Worm (Caenorhabditis elegans) whole organism, L1 larva: ENCODE data around the gene tomm-70.

Experiments used
- C04F5.9 ChIP-seq: sonication (generic microtip); optimal IDR thresholded peaks from 2 replicates; lab custom pipeline; 2016; ENCODE audit warnings: missing genetic modification characterization, missing compliant biosample characterization
- C16A3.4 ChIP-seq: fragments of 150-350 bp; optimal IDR thresholded peaks from 2 replicates; lab custom pipeline; 2014; ENCODE audit warnings: missing biosample characterization, missing genetic modification characterization
- C34B4.2 ChIP-seq: sonication (generic microtip); optimal IDR thresholded peaks from 2 replicates; lab custom pipeline; 2017; ENCODE audit warnings: mild to moderate bottlenecking, missing genetic modification characterization, missing compliant biosample characterization
- F16B12.6 ChIP-seq: fragments of 150-350 bp; optimal IDR thresholded peaks from 2 replicates; lab custom pipeline; 2014; ENCODE audit warnings: missing biosample characterization, missing genetic modification characterization
- alr-1 ChIP-seq: fragments of 200-800 bp; sonication (Bioruptor generic); optimal IDR thresholded peaks from 2 replicates; lab custom pipeline; 2018; ENCODE audit warnings: borderline replicate concordance, mild to moderate bottlenecking, missing genetic modification characterization, missing compliant biosample characterization
- aly-2 ChIP-seq: fragments of 150-350 bp; optimal IDR thresholded peaks from 2 replicates; lab custom pipeline; 2014; ENCODE audit warnings: missing biosample characterization, missing genetic modification characterization
- ceh-8 ChIP-seq: fragments of 200-800 bp; sonication (Bioruptor generic); optimal IDR thresholded peaks from 2 replicates; lab custom pipeline; 2018; ENCODE audit warnings: mild to moderate bottlenecking, missing genetic modification characterization, moderate library complexity, missing compliant biosample characterization
- ceh-88 ChIP-seq: fragments of 200-800 bp; sonication (Bioruptor generic); IDR thresholded peaks from 2 replicates; pipeline ENCODE4 v1.3.6; 2022; ENCODE audit warnings: missing genetic modification characterization, missing compliant biosample characterization
- dpl-1 ChIP-seq, 3 experiments: fragments of 150-350 bp in 2 of 3; sonication (generic microtip) in 1 of 3; optimal IDR thresholded peaks; 2 replicates each; lab custom pipeline; 2014 to 2017; ENCODE audit warnings: missing biosample characterization in 3 of 3, missing genetic modification characterization in 3 of 3, missing genetic modification reagents in 3 of 3
- efl-1 ChIP-seq, 4 experiments: fragments of 150-350 bp; optimal IDR thresholded peaks in 3 of 4; peaks in 1 of 4; 1 replicate in 1 of 4; 2 replicates in 3 of 4; lab custom pipeline; 2014; ENCODE audit warnings: missing biosample characterization in 2 of 4, missing genetic modification characterization in 2 of 4, missing genetic modification reagents in 2 of 4
- egl-13 ChIP-seq: sonication (generic microtip); optimal IDR thresholded peaks from 2 replicates; lab custom pipeline; 2016; ENCODE audit warnings: missing genotype, missing genetic modification reagents, missing genetic modification characterization, missing compliant biosample characterization
- egl-27 ChIP-seq, 2 experiments: fragments of 150-350 bp in 1 of 2; sonication (generic microtip); optimal IDR thresholded peaks; 3 replicates each; lab custom pipeline; 2017 to 2018; ENCODE audit warnings: missing biosample characterization in 2 of 2, missing genetic modification characterization in 2 of 2, missing genetic modification reagents in 2 of 2
- elt-2 ChIP-seq: sonication (generic microtip); optimal IDR thresholded peaks from 2 replicates; lab custom pipeline; 2016; ENCODE audit warnings: missing genetic modification characterization, mild to moderate bottlenecking, inconsistent platforms, missing compliant biosample characterization, missing genetic modification reagents
- fkh-10 ChIP-seq: sonication (generic microtip); optimal IDR thresholded peaks from 2 replicates; lab custom pipeline; 2017; ENCODE audit warnings: missing biosample characterization, missing genetic modification reagents, missing genetic modification characterization
- fkh-4 ChIP-seq: sonication (generic microtip); optimal IDR thresholded peaks from 2 replicates; lab custom pipeline; 2016; ENCODE audit warnings: missing compliant biosample characterization, missing genetic modification characterization, borderline replicate concordance
- fkh-8 ChIP-seq: sonication (generic microtip); optimal IDR thresholded peaks from 2 replicates; lab custom pipeline; 2016; ENCODE audit warnings: mild to moderate bottlenecking, missing genetic modification characterization, missing compliant biosample characterization
- grh-1 ChIP-seq: fragments of 200-800 bp; sonication (Bioruptor generic); IDR thresholded peaks from 2 replicates; pipeline ENCODE4 v1.3.6; 2022; ENCODE audit warnings: missing genetic modification reagents, missing genetic modification characterization, missing compliant biosample characterization
- hlh-17 ChIP-seq: fragments of 200-800 bp; sonication (Bioruptor generic); optimal IDR thresholded peaks from 2 replicates; lab custom pipeline; 2018; ENCODE audit warnings: missing genetic modification characterization, mild to moderate bottlenecking, missing compliant biosample characterization, moderate library complexity, borderline replicate concordance
- hlh-4 ChIP-seq: sonication (generic microtip); optimal IDR thresholded peaks from 2 replicates; lab custom pipeline; 2016; ENCODE audit warnings: mild to moderate bottlenecking, missing genetic modification characterization, missing compliant biosample characterization
- hpl-2 ChIP-seq: fragments of 150-350 bp; optimal IDR thresholded peaks from 2 replicates; lab custom pipeline; 2014; ENCODE audit warnings: missing biosample characterization, missing genetic modification reagents, missing genetic modification characterization
- irx-1 ChIP-seq: sonication (generic microtip); optimal IDR thresholded peaks from 2 replicates; lab custom pipeline; 2016; ENCODE audit warnings: missing genetic modification characterization, missing compliant biosample characterization
- isw-1 ChIP-seq: fragments of 200-800 bp; sonication (Bioruptor generic); IDR thresholded peaks from 2 replicates; pipeline ENCODE4 v1.3.6; 2022; ENCODE audit warnings: missing genetic modification characterization, missing compliant biosample characterization
- jun-1 ChIP-seq: fragments of 150-350 bp; optimal IDR thresholded peaks from 2 replicates; lab custom pipeline; 2014; ENCODE audit warnings: missing biosample characterization, missing genetic modification reagents, missing genetic modification characterization
- lin-14 ChIP-seq: fragments of 200-800 bp; sonication (Bioruptor generic); optimal IDR thresholded peaks from 2 replicates; lab custom pipeline; 2018; ENCODE audit warnings: mild to moderate bottlenecking, missing genetic modification characterization, moderate library complexity, missing compliant biosample characterization
- lin-15B ChIP-seq: fragments of 150-350 bp; sonication (generic microtip); optimal IDR thresholded peaks from 3 replicates; lab custom pipeline; 2014; ENCODE audit warnings: missing biosample characterization, missing genetic modification characterization
- lin-35 ChIP-seq, 2 experiments: fragments of 150-350 bp; optimal IDR thresholded peaks; 2 replicates each; lab custom pipeline; 2014; ENCODE audit warnings: missing biosample characterization in 2 of 2, missing genetic modification characterization in 2 of 2, missing genetic modification reagents in 2 of 2
- lir-3 ChIP-seq: sonication (generic microtip); optimal IDR thresholded peaks from 2 replicates; lab custom pipeline; 2016; ENCODE audit warnings: mild to moderate bottlenecking, missing genetic modification characterization, moderate library complexity, missing compliant biosample characterization; ENCODE audit not compliant: poor library complexity
- lsy-2 ChIP-seq, 2 experiments: fragments of 150-350 bp; optimal IDR thresholded peaks; 2 replicates each; lab custom pipeline; 2014; ENCODE audit warnings: missing biosample characterization in 2 of 2, missing genetic modification characterization in 2 of 2
- mep-1 ChIP-seq: fragments of 150-350 bp; optimal IDR thresholded peaks from 2 replicates; lab custom pipeline; 2014; ENCODE audit warnings: missing biosample characterization, missing genetic modification characterization
- nhr-11 ChIP-seq: fragments of 150-350 bp; optimal IDR thresholded peaks from 2 replicates; lab custom pipeline; 2014; ENCODE audit warnings: missing biosample characterization, missing genetic modification characterization
- nhr-19 ChIP-seq: fragments of 200-800 bp; sonication (Bioruptor generic); conservative IDR thresholded peaks from 2 replicates; pipeline ENCODE4 v1.3.6; 2022; ENCODE audit warnings: missing genetic modification characterization, missing compliant biosample characterization
- nhr-20 ChIP-seq: sonication (generic microtip); optimal IDR thresholded peaks from 2 replicates; lab custom pipeline; 2016; ENCODE audit warnings: mild to moderate bottlenecking, missing genetic modification characterization, missing compliant biosample characterization
- nhr-237 ChIP-seq: fragments of 150-350 bp; optimal IDR thresholded peaks from 2 replicates; lab custom pipeline; 2014; ENCODE audit warnings: missing biosample characterization, missing genetic modification characterization
- nhr-47 ChIP-seq: sonication (generic microtip); optimal IDR thresholded peaks from 2 replicates; lab custom pipeline; 2016; ENCODE audit warnings: mild to moderate bottlenecking, missing genetic modification characterization, moderate library complexity, missing compliant biosample characterization
- nhr-76 ChIP-seq: sonication (generic microtip); optimal IDR thresholded peaks from 2 replicates; lab custom pipeline; 2017; ENCODE audit warnings: missing biosample characterization, missing genetic modification characterization
- nhr-77 ChIP-seq: fragments of 150-350 bp; optimal IDR thresholded peaks from 2 replicates; lab custom pipeline; 2014; ENCODE audit warnings: missing biosample characterization, missing genetic modification characterization
- nhr-90 ChIP-seq: sonication (generic microtip); optimal IDR thresholded peaks from 2 replicates; lab custom pipeline; 2016; ENCODE audit warnings: mild to moderate bottlenecking, missing genetic modification characterization, missing compliant biosample characterization; ENCODE audit not compliant: poor library complexity
- pax-3 ChIP-seq: fragments of 200-800 bp; sonication (Bioruptor generic); optimal IDR thresholded peaks from 2 replicates; lab custom pipeline; 2018; ENCODE audit warnings: mild to moderate bottlenecking, missing genetic modification characterization, moderate library complexity, missing compliant biosample characterization
- skn-1 ChIP-seq: fragments of 150-350 bp; optimal IDR thresholded peaks from 2 replicates; lab custom pipeline; 2014; ENCODE audit warnings: missing biosample characterization, missing genetic modification characterization
- snpc-4 ChIP-seq: fragments of 150-350 bp; optimal IDR thresholded peaks from 2 replicates; lab custom pipeline; 2014; ENCODE audit warnings: missing biosample characterization, missing genetic modification characterization
- snu-23 ChIP-seq: sonication (generic microtip); optimal IDR thresholded peaks from 2 replicates; lab custom pipeline; 2016; ENCODE audit warnings: missing genetic modification characterization, missing compliant biosample characterization
- swsn-7 ChIP-seq: sonication (generic microtip); optimal IDR thresholded peaks from 2 replicates; lab custom pipeline; 2016; ENCODE audit warnings: missing genetic modification characterization, missing compliant biosample characterization
- tbx-2 ChIP-seq: sonication (generic microtip); optimal IDR thresholded peaks from 2 replicates; lab custom pipeline; 2016; ENCODE audit warnings: missing genetic modification characterization, missing compliant biosample characterization
- tlp-1 ChIP-seq: fragments of 150-350 bp; optimal IDR thresholded peaks from 2 replicates; lab custom pipeline; 2014; ENCODE audit warnings: missing biosample characterization, missing genetic modification characterization
- unc-130 ChIP-seq: fragments of 150-350 bp; optimal IDR thresholded peaks from 2 replicates; lab custom pipeline; 2017; ENCODE audit warnings: missing biosample characterization, missing genetic modification characterization, inconsistent platforms
- unc-30 ChIP-seq: sonication (generic microtip); optimal IDR thresholded peaks from 2 replicates; lab custom pipeline; 2017; ENCODE audit warnings: missing biosample characterization, missing genetic modification characterization
- unc-86 ChIP-seq: sonication (generic microtip); optimal IDR thresholded peaks from 2 replicates; lab custom pipeline; 2016; ENCODE audit warnings: missing genetic modification characterization, missing compliant biosample characterization
- unc-98 ChIP-seq: fragments of 200-800 bp; sonication (Bioruptor generic); IDR thresholded peaks from 2 replicates; pipeline ENCODE4 v1.3.6; 2022; ENCODE audit warnings: missing genetic modification characterization, missing compliant biosample characterization
- vab-15 ChIP-seq: sonication (generic microtip); optimal IDR thresholded peaks from 2 replicates; lab custom pipeline; 2017; ENCODE audit warnings: missing genotype, mild to moderate bottlenecking, missing genetic modification characterization, missing compliant biosample characterization
- xbp-1 ChIP-seq: sonication (generic microtip); optimal IDR thresholded peaks from 2 replicates; lab custom pipeline; 2016; ENCODE audit warnings: missing genetic modification characterization, missing compliant biosample characterization
- zag-1 ChIP-seq: fragments of 150-350 bp; optimal IDR thresholded peaks from 2 replicates; lab custom pipeline; 2014; ENCODE audit warnings: missing biosample characterization, missing genetic modification characterization
- zip-4 ChIP-seq: fragments of 200-800 bp; sonication (Bioruptor generic); optimal IDR thresholded peaks from 2 replicates; lab custom pipeline; 2018; ENCODE audit warnings: mild to moderate bottlenecking, missing genetic modification characterization, moderate library complexity, missing compliant biosample characterization
- ztf-4 ChIP-seq: fragments of 150-350 bp; optimal IDR thresholded peaks from 2 replicates; lab custom pipeline; 2014; ENCODE audit warnings: missing biosample characterization, missing genetic modification characterization

tomm-70 gene

ce11 chrIII:8780473-8780872 lies 25.9 kb upstream of the tomm-70 start:
- TF ChIP-seq unc-130 (tag; lab: Kevin White, UChicago) (no peak), nhr-20 (tag; lab: Kevin White, UChicago) (peak; percentile 87), aly-2 (tag; lab: Kevin White, UChicago) (no peak), mep-1 (tag; lab: Kevin White, UChicago) (peak; percentile 47), elt-2 (no peak), tbx-2 (peak; percentile 74), unc-86 (tag; lab: Kevin White, UChicago) (no peak), F16B12.6 (tag; lab: Kevin White, UChicago) (no peak), ceh-88 (GFP tag; lab: Robert Waterston, UW) (no peak), egl-27 (tag; optimal IDR thresholded peaks at IDR 0.05; lab: Kevin White, UChicago) (no peak), nhr-77 (tag; lab: Kevin White, UChicago) (no peak), irx-1 (no peak), lin-35 (GFP tag; optimal IDR thresholded peaks at IDR 0.05; lab: Kevin White, UChicago) (peak; percentile 37 to 61), dpl-1 (GFP tag; optimal IDR thresholded peaks at IDR 0.05; lab: Kevin White, UChicago) (peak in 2 of 3 experiments; percentile 33 to 43), grh-1 (GFP tag; lab: Robert Waterston, UW) (peak; percentile 87), C34B4.2 (tag; lab: Kevin White, UChicago) (no peak), swsn-7 (tag; lab: Kevin White, UChicago) (no peak), hlh-4 (tag; lab: Kevin White, UChicago) (no peak), nhr-11 (tag; lab: Kevin White, UChicago) (no peak), C16A3.4 (tag; lab: Kevin White, UChicago) (peak; percentile 18), fkh-8 (tag; lab: Kevin White, UChicago) (no peak), snpc-4 (tag; lab: Kevin White, UChicago) (no peak), egl-13 (no peak), isw-1 (no peak), xbp-1 (tag; lab: Kevin White, UChicago) (peak; percentile 15), vab-15 (tag; lab: Kevin White, UChicago) (no peak), ztf-4 (tag; lab: Kevin White, UChicago) (peak; percentile 15), pax-3 (no peak), alr-1 (tag; lab: Kevin White, UChicago) (no peak), efl-1 (optimal IDR thresholded peaks at IDR 0.05; lab: Kevin White, UChicago) (peak; percentile 5 to 33), efl-1 (GFP tag; optimal IDR thresholded peaks at IDR 0.05 in 1 of 2; lab: Kevin White, UChicago) (peak; percentile 20 to 86), fkh-4 (tag; lab: Kevin White, UChicago) (no peak), C04F5.9 (tag; lab: Kevin White, UChicago) (no peak), skn-1 (tag; lab: Kevin White, UChicago) (peak; percentile 21), snu-23 (peak; percentile 79), jun-1 (tag; lab: Kevin White, UChicago) (peak; percentile 53), ceh-8 (no peak), lir-3 (tag; lab: Kevin White, UChicago) (peak; percentile 27), nhr-90 (peak; percentile 55), lin-14 (GFP tag; lab: Kevin White, UChicago) (peak; percentile 89), nhr-19 (GFP tag; lab: Robert Waterston, UW) (peak; percentile 53), zag-1 (tag; lab: Kevin White, UChicago) (no peak), zip-4 (GFP tag; lab: Kevin White, UChicago) (no peak), nhr-76 (tag; lab: Kevin White, UChicago) (no peak), hlh-17 (GFP tag; lab: Kevin White, UChicago) (no peak), nhr-237 (tag; lab: Kevin White, UChicago) (no peak), lin-15B (tag; lab: Kevin White, UChicago) (no peak), lsy-2 (tag; optimal IDR thresholded peaks at IDR 0.05; lab: Kevin White, UChicago) (peak in 1 of 2 experiments; percentile 55), hpl-2 (GFP tag; lab: Kevin White, UChicago) (no peak), unc-98 (GFP tag; lab: Robert Waterston, UW) (no peak), fkh-10 (GFP tag; lab: Kevin White, UChicago) (no peak), tlp-1 (tag; lab: Kevin White, UChicago) (no peak), nhr-47 (tag; lab: Kevin White, UChicago) (peak; percentile 11), unc-30 (tag; lab: Kevin White, UChicago) (no peak)
